Worm (Caenorhabditis elegans): Measurements from ENCODE around the gene ZK1128.7.
A peak's percentile ranks its signal among the peaks of the same experiment; 100 is the strongest.

ZK1128.7 gene

DNA sequence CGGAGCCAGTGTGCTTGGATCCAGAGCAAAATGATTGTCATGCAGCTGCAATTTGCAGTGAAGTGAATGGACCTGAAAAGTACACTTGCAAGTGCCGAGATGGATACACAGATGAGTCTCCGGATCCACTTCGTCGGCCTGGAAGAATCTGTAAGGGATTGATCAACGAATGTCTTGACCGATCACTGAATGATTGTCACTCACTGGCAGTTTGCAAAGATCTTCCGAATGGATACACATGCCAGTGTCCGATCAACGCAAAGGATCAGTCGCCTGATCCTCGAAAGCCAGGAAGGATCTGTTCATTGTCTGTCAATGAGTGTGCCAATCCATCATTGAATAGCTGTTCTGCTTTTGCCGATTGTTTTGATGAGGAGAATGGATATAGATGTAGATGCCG is 42.6 kb downstream of the ZK1128.7 start:
- TF ChIP-seq tbp1 (GFP tag; optimal IDR thresholded peaks at IDR 0.05) (no peak), K11D2.4 (GFP tag; IDR thresholded peaks at IDR 0.05) (no peak), pbrm-1 (GFP tag; IDR thresholded peaks at IDR 0.05) (no peak), nhr-27 (tag; optimal IDR thresholded peaks at IDR 0.05) (no peak), ceh-79 (tag; optimal IDR thresholded peaks at IDR 0.05) (no peak), mel-28 (tag; optimal IDR thresholded peaks at IDR 0.05; ENCODE audit: borderline replicate concordance) (no peak), lin-26 (GFP tag; IDR thresholded peaks at IDR 0.05) (no peak), ceh-58 (GFP tag; IDR thresholded peaks at IDR 0.05) (no peak), F10E7.11 (tag; optimal IDR thresholded peaks at IDR 0.05) (no peak), hsf-1 (GFP tag; IDR thresholded peaks at IDR 0.05) (no peak), mes-4 (tag; optimal IDR thresholded peaks at IDR 0.05) (no peak), B0261.1 (tag; optimal IDR thresholded peaks at IDR 0.05) (no peak)

ce11 chrIII:10181868-10182267 is 45.1 kb downstream of the ZK1128.7 start:
- no peak for TF ChIP-seq F57A8.1 (GFP tag; optimal IDR thresholded peaks at IDR 0.05)
- TF ChIP-seq pbrm-1 (GFP tag; IDR thresholded peaks at IDR 0.05) = no peak

DNA sequence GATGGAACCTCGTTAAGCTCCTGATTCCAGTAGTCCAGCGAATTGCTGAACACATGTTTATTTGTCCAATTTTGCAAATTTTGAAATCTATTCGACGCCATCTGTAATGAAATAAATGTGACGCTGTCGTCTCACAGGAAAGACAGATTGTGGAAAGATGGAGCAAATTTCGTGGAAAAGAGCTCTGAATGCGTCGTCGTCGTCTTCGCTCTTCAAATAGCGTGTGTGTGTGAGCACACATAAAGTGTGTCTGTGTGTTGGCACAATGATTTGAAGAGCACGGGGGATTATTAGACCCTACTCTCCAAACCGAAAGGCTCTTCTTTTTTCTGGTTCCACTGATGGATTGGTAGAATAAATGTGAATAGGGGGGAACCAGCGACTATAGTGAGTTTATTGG is 49.4 kb downstream of the ZK1128.7 start, which contains the start of gene unc-47:
TSS of gene unc-47 (minus strand) at position 101 of the 400 bp plus-strand sequence.
- no peak for TF ChIP-seq unc-62 (GFP tag; optimal IDR thresholded peaks at IDR 0.05)
- TF ChIP-seq madf-3 (GFP tag; IDR thresholded peaks at IDR 0.05) = no peak
- TF ChIP-seq efl-1 (GFP tag; optimal IDR thresholded peaks at IDR 0.05) = no peak
- TF ChIP-seq snpc-3.4 (tag; optimal IDR thresholded peaks at IDR 0.05) = no peak

DNA sequence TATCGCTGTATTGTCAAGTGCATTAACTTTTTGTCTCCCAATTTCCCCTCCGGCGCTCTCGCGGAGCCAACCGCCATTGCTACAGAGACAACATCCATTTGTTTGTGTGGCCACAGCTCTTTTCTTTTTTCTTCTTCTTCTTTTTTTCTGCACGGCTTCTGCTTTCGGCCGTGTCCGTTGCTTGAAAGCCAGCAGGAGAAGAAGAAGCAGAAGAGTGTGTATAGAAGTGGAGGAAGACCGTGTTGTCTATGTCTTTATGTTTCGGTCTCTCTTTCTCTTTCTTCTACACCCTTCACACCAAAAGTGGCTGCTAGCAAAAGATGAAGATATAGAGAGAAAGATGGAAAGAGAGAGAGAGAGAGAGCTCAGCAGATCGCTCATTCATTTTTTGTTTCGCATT is 51.0 kb downstream of the ZK1128.7 start:
- TF ChIP-seq K12H6.12 (tag; optimal IDR thresholded peaks at IDR 0.05) = peak; percentile 22
- no peak for TF ChIP-seq ztf-26 (tag; optimal IDR thresholded peaks at IDR 0.05)
- TF ChIP-seq ceh-40 (GFP tag; IDR thresholded peaks at IDR 0.05) = no peak
